Worm (Caenorhabditis elegans): ENCODE results near the gene H37A05.4.

DNA sequence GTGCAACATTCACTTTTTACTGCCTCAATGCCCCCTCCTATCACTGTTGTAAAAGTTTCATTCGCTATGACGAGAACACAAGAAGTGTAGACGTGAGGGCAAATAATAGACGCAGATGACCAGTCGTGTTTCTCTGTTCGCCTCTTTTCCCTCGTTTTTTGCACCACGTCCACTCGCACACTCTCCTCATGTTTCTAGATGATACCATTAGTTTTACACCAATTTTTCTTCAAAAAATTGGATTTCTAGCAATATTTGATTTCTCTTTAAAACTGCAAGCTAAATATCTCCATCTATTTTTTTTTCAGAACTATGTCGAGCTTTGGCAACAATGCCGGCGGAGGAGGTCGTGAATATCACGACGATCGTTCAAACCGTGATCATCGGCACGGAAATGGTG lies 15.5 kb upstream of the H37A05.4 start, which contains the start of gene rde-12:
- TF ChIP-seq ztf-23 (GFP tag; IDR thresholded peaks at IDR 0.05) (no peak), T22C8.4 (GFP tag; IDR thresholded peaks at IDR 0.05) (no peak), flt-1 (GFP tag; IDR thresholded peaks at IDR 0.05) (no peak), klf-2 (GFP tag; conservative IDR thresholded peaks at IDR 0.05) (no peak), med-1 (GFP tag; optimal IDR thresholded peaks at IDR 0.05; ENCODE audit: insufficient read depth) (no peak), cog-1 (tag; optimal IDR thresholded peaks at IDR 0.05) (no peak), tab-1 (GFP tag; IDR thresholded peaks at IDR 0.05) (no peak), ztf-29 (GFP tag; IDR thresholded peaks at IDR 0.05) (no peak)

All from whole organism, midembryonic.